Fruit fly (Drosophila melanogaster): ENCODE results near the gene CG32277.
A peak's percentile ranks its signal among the peaks of the same experiment; 100 is the strongest.

CG32277 gene

DNA sequence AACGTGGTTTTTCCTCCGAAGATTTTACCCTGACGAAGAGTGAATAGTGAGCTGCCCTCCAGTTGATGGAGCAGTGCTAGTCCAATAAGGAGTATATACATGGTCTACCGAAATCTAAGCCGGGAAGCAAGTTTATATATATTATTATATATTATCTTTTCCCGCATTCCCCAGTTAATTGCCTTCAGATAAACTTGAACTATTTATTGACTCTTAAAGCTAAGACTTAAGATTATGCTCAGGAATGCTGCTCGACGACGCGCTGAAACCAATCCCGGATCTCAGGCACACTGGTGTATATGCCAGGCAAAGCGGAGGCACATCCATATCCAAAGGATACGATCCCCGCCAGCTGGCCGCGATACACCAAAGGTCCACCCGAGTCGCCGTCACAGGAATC is at the start of gene CG32277:
TSS of gene CG32277 (minus strand) at position 101 of the 400 bp plus-strand sequence.
- TF ChIP-seq OdsH (GFP tag; optimal IDR thresholded peaks at IDR 0.05) (no peak), Sp1 (GFP tag; optimal IDR thresholded peaks at IDR 0.05) (no peak), Dfd (GFP tag; optimal IDR thresholded peaks at IDR 0.05) (no peak), psq (GFP tag; optimal IDR thresholded peaks at IDR 0.05) (no peak), woc (GFP tag; optimal IDR thresholded peaks at IDR 0.05) (no peak), sv (GFP tag; optimal IDR thresholded peaks at IDR 0.05) (no peak), Dif (GFP tag; optimal IDR thresholded peaks at IDR 0.05; ENCODE audit: partially characterized antibody) (no peak), N (GFP tag; optimal IDR thresholded peaks at IDR 0.05) (no peak), dl (GFP tag; optimal IDR thresholded peaks at IDR 0.05; ENCODE audit: insufficient read depth in 1 of 2, partially characterized antibody in 2 of 2) (no peak), HLH106 (tag; optimal IDR thresholded peaks at IDR 0.05) (no peak), CG32264 (GFP tag; optimal IDR thresholded peaks at IDR 0.05) (no peak), Vsx2 (GFP tag; optimal IDR thresholded peaks at IDR 0.05; ENCODE audit: partially characterized antibody) (no peak), br (GFP tag; optimal IDR thresholded peaks at IDR 0.05) (no peak), CrebA (GFP tag; optimal IDR thresholded peaks at IDR 0.05; ENCODE audit: borderline replicate concordance) (no peak)

DNA sequence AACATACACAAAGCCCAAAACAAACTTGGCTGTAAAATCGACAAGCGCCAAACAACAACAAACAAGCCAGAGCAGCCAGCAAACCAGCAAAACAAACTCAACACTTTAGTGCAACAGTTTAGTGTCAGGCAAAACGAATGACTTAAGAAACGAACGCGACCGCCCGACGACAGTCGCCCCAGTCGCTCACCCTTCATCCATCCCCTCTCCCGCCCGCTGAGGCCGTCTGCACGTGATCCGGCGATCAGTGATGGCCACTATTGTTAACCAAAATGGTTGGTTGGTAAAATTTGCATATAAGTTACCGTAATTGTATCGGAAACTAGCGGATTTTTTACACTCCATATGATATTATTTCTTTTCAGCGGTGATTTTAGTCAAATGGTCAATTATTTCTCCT is 48.4 kb upstream of the CG32277 start:
- TF ChIP-seq fru (GFP tag; optimal IDR thresholded peaks at IDR 0.05) (no peak), Vsx2 (GFP tag; optimal IDR thresholded peaks at IDR 0.05; ENCODE audit: partially characterized antibody) (peak; percentile 59), h (GFP tag; optimal IDR thresholded peaks at IDR 0.05) (no peak), dl (GFP tag; optimal IDR thresholded peaks at IDR 0.05; ENCODE audit: insufficient read depth in 1 of 2, partially characterized antibody in 2 of 2) (peak in 1 of 2 experiments; percentile 25), dsf (GFP tag; optimal IDR thresholded peaks at IDR 0.05; ENCODE audit: borderline replicate concordance) (no peak), brk (GFP tag; optimal IDR thresholded peaks at IDR 0.05) (no peak), woc (GFP tag; optimal IDR thresholded peaks at IDR 0.05) (peak; percentile 62), sage (GFP tag; optimal IDR thresholded peaks at IDR 0.05) (no peak), Dif (GFP tag; optimal IDR thresholded peaks at IDR 0.05; ENCODE audit: partially characterized antibody) (peak; percentile 55), sv (GFP tag; optimal IDR thresholded peaks at IDR 0.05) (no peak)

DNA sequence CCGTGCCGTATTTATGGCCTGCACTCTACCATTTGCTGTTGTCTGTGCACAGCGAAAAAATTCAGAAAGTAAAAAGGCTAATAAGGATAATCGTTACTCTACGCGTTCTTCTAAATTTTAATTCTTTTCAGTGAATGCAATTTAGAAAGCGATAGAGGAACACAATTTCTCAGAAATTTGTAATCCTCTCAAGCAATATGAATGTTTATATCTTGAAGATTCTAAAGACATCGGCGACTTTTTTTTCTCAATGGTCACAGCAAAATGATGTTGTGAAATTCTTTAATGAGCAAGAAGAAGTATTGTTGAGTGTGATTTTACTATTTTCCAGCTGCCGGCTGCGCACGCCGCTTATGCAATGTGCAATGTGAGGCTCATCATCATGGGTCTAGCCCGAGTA is 47.6 kb upstream of the CG32277 start:
- no peak for TF ChIP-seq dl (GFP tag; optimal IDR thresholded peaks at IDR 0.05; ENCODE audit: insufficient read depth in 1 of 2, partially characterized antibody in 2 of 2)
- no peak for TF ChIP-seq dsf (GFP tag; optimal IDR thresholded peaks at IDR 0.05; ENCODE audit: borderline replicate concordance)
- TF ChIP-seq foxo (GFP tag; optimal IDR thresholded peaks at IDR 0.05), result no peak
- TF ChIP-seq Jra (GFP tag; optimal IDR thresholded peaks at IDR 0.05), result no peak
- no peak for TF ChIP-seq br (GFP tag; optimal IDR thresholded peaks at IDR 0.05)
- TF ChIP-seq woc (GFP tag; optimal IDR thresholded peaks at IDR 0.05), result no peak
- TF ChIP-seq Dif (GFP tag; optimal IDR thresholded peaks at IDR 0.05; ENCODE audit: partially characterized antibody), result no peak
- TF ChIP-seq OdsH (GFP tag; optimal IDR thresholded peaks at IDR 0.05), result no peak
- no peak for TF ChIP-seq lola (GFP tag; optimal IDR thresholded peaks at IDR 0.05)
- no peak for TF ChIP-seq tai (GFP tag; optimal IDR thresholded peaks at IDR 0.05)
- TF ChIP-seq N (GFP tag; optimal IDR thresholded peaks at IDR 0.05), result no peak
- no peak for TF ChIP-seq Hnf4 (GFP tag; optimal IDR thresholded peaks at IDR 0.05)
- no peak for TF ChIP-seq CG32264 (GFP tag; optimal IDR thresholded peaks at IDR 0.05)

DNA sequence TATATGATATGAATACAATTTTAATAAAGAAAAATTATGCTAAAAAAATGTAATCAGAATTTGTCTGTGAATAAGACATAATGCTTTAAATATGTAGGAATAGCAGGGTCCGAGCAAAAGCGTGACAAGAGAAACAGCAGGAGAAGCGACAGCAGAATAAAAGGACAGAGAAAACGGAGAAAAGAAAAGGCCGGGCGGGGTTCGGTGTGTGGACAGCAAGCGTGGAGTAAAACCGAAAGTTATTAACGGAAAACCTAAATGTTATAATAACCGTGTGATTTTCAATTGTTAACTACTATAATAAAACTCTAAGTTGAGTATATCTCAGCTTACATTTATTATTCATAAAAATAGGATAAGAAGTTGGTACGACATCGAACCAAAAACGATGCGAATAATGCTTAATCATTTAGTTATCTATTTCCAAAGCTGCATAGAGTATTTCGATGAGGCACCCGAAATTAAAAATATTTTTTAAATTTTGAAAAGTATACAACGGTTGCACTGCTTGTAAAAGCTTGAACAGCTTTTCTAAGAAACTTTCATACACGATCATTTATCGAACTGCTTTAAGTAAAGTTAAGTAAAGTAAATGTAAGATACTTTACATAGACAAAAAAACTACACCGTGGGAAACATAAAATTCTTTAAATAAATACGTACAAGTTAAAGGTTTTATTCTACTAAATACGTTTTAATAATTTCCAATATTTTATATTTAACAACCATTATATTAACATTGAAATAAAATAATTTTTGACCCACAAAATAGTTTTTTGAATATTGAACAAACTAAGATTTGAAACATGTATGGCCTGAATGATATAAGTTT is 46.6 kb upstream of the CG32277 start:
- TF ChIP-seq GATAd (GFP tag; optimal IDR thresholded peaks at IDR 0.05), result peak; percentile 16
- TF ChIP-seq pan (optimal IDR thresholded peaks at IDR 0.05), result no peak
- TF ChIP-seq Sp1 (GFP tag; optimal IDR thresholded peaks at IDR 0.05), result no peak
- peak; percentile 70 for TF ChIP-seq Hnf4 (GFP tag; optimal IDR thresholded peaks at IDR 0.05)
- peak; percentile 29 for TF ChIP-seq tai (GFP tag; optimal IDR thresholded peaks at IDR 0.05)
- TF ChIP-seq HLH106 (tag; optimal IDR thresholded peaks at IDR 0.05), result no peak
- TF ChIP-seq Rel (GFP tag; optimal IDR thresholded peaks at IDR 0.05), result no peak
- TF ChIP-seq Rel (tag; optimal IDR thresholded peaks at IDR 0.05), result peak; percentile 29
- TF ChIP-seq Vsx2 (GFP tag; optimal IDR thresholded peaks at IDR 0.05; ENCODE audit: partially characterized antibody), result peak; percentile 24
- TF ChIP-seq sage (GFP tag; optimal IDR thresholded peaks at IDR 0.05), result no peak
- peak; percentile 41 for TF ChIP-seq Jra (GFP tag; optimal IDR thresholded peaks at IDR 0.05)
- TF ChIP-seq h (GFP tag; optimal IDR thresholded peaks at IDR 0.05), result peak; percentile 27
- no peak for TF ChIP-seq Dfd (GFP tag; optimal IDR thresholded peaks at IDR 0.05)
- TF ChIP-seq CrebA (GFP tag; optimal IDR thresholded peaks at IDR 0.05; ENCODE audit: borderline replicate concordance), result peak; percentile 62
- TF ChIP-seq dmrt93B (GFP tag; optimal IDR thresholded peaks at IDR 0.05), result no peak
- no peak for TF ChIP-seq ey (GFP tag; optimal IDR thresholded peaks at IDR 0.05)
- peak; percentile 26 for TF ChIP-seq fru (GFP tag; optimal IDR thresholded peaks at IDR 0.05)
- TF ChIP-seq dsf (GFP tag; optimal IDR thresholded peaks at IDR 0.05; ENCODE audit: borderline replicate concordance), result peak; percentile 40
- no peak for TF ChIP-seq Myc (optimal IDR thresholded peaks at IDR 0.05)
- TF ChIP-seq brk (GFP tag; optimal IDR thresholded peaks at IDR 0.05), result peak; percentile 79
- TF ChIP-seq usp (GFP tag; optimal IDR thresholded peaks at IDR 0.05), result no peak
- TF ChIP-seq foxo (GFP tag; optimal IDR thresholded peaks at IDR 0.05), result no peak
- no peak for TF ChIP-seq CG32264 (GFP tag; optimal IDR thresholded peaks at IDR 0.05)
- no peak for TF ChIP-seq jim (GFP tag; optimal IDR thresholded peaks at IDR 0.05)
- TF ChIP-seq woc (GFP tag; optimal IDR thresholded peaks at IDR 0.05), result peak; percentile 26
- peak; percentile 35 for TF ChIP-seq br (GFP tag; optimal IDR thresholded peaks at IDR 0.05)
- no peak for TF ChIP-seq Abd-B (GFP tag; optimal IDR thresholded peaks at IDR 0.05)
- TF ChIP-seq Hr78 (GFP tag; optimal IDR thresholded peaks at IDR 0.05), result no peak
- TF ChIP-seq Dif (GFP tag; optimal IDR thresholded peaks at IDR 0.05; ENCODE audit: partially characterized antibody), result no peak
- no peak for TF ChIP-seq CG9705 (GFP tag; optimal IDR thresholded peaks at IDR 0.05)
- TF ChIP-seq sv (GFP tag; optimal IDR thresholded peaks at IDR 0.05), result no peak
- no peak for TF ChIP-seq lola (GFP tag; optimal IDR thresholded peaks at IDR 0.05)
- TF ChIP-seq N (GFP tag; optimal IDR thresholded peaks at IDR 0.05), result no peak
- TF ChIP-seq Mio (GFP tag; optimal IDR thresholded peaks at IDR 0.05), result no peak
- peak; percentile 74 for TF ChIP-seq psq (GFP tag; optimal IDR thresholded peaks at IDR 0.05)
- TF ChIP-seq OdsH (GFP tag; optimal IDR thresholded peaks at IDR 0.05), result no peak

All from whole organism, wandering third instar larva.